Worm (Caenorhabditis elegans) whole organism, dauer: Measurements from ENCODE around the gene Y58A7A.2.

ENCODE experiments used
- unc-62 ChIP-seq: sonication (generic microtip); optimal IDR thresholded peaks from 2 replicates; lab custom pipeline; 2017; ENCODE audit warnings: missing biosample characterization, missing genetic modification reagents, missing genetic modification characterization

Gene Y58A7A.2

DNA sequence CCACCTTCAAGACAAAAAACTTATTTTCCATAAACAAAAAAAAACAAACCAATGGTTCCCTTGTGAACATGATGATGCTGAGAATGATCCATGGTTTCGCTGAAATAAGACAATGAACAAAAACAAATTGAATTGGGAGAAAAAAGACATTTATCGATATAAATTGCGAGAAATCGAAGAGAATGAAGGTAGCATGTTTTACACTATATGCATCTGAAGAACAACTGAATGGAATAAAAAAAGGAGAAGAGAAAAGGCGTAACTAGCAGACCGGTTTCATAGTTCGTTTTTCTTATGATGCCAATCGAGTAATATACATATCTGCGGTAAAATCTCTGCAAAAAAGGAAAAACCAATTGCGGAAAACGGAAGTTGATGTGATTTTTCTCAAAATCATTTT, 2.5 kb downstream of the Y58A7A.2 start, which contains the start of gene Y58A7A.1:
TSS of gene Y58A7A.1 (minus strand) at position 101 of the 400 bp plus-strand sequence.
- no peak for TF ChIP-seq unc-62 (GFP tag; lab: Kevin White, UChicago)

- TF ChIP-seq unc-62 (GFP tag; lab: Kevin White, UChicago) = no peak
Measured at ce11 chrV:5067390-5067789, 4.6 kb downstream of the Y58A7A.2 start.

- TF ChIP-seq unc-62 (GFP tag; lab: Kevin White, UChicago) = no peak
Measured at ce11 chrV:5064761-5065421, 7.1 kb downstream of the Y58A7A.2 start, which contains the start of gene mlk-1. Gene mlk-1, minus strand, starts transcription at chrV:5064811.

ce11 chrV:5053335-5053734, 18.6 kb downstream of the Y58A7A.2 start, which contains the start of gene cwp-4:
Gene cwp-4, plus strand, starts transcription at chrV:5053635.
- no peak for TF ChIP-seq unc-62 (GFP tag; lab: Kevin White, UChicago)

DNA sequence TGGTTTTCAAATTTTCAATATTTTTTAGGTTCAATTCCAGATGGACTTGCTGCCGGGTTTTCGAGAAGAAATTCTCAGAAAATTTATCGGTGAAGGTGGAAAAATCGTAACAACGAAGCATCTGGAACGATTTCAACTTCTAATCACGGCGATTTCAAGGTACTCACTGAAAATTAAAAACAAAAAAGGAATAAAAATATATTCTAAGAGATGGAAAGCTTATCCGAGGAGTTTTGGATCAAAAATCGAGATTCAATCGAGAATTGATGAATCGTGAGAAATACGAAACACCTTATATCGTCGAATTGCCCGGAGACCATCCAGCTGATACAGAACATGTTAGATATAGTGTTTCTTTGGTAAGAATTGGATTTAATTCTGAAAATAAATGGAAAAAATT, 19.7 kb downstream of the Y58A7A.2 start, which contains the start of gene K11D12.12:
TSS of gene K11D12.12 (plus strand) at position 29 of the 400 bp plus-strand sequence.
- no peak for TF ChIP-seq unc-62 (GFP tag; lab: Kevin White, UChicago)

DNA sequence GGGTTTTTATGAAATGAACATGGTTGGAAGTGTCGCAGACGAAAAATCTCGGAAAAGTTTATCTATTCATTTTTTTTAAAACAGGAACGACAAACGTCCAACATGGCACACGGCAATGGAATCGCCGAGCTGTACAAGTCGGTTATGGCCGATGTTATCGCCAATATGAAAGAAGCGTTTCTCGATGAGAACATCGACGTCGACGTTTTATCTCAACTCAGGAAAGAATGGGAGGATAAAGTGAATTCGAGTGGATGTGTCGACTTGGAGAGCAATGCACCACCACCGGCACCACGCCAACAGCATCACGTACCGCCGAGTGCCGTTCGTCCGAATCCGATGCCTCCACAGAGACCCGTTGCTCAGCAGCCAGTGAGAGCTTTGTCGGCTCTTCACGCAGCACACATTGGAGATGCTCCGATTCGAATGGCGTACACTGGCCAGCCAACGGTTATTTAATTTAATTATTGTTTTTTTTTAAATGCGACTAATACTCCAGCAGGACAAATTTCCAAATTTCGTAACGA, 21.8 kb downstream of the Y58A7A.2 start:
- TF ChIP-seq unc-62 (GFP tag; lab: Kevin White, UChicago) = no peak

ce11 chrV:5049333-5049942, 22.5 kb downstream of the Y58A7A.2 start, which contains the start of the genes pqn-51 and K11D12.14:
Gene pqn-51, plus strand, starts transcription at chrV:5049607.
Gene K11D12.14, plus strand, starts transcription at chrV:5049636.
- no peak for TF ChIP-seq unc-62 (GFP tag; lab: Kevin White, UChicago)

- TF ChIP-seq unc-62 (GFP tag; lab: Kevin White, UChicago) = no peak
Measured at ce11 chrV:5046558-5046957, 25.4 kb downstream of the Y58A7A.2 start.

DNA sequence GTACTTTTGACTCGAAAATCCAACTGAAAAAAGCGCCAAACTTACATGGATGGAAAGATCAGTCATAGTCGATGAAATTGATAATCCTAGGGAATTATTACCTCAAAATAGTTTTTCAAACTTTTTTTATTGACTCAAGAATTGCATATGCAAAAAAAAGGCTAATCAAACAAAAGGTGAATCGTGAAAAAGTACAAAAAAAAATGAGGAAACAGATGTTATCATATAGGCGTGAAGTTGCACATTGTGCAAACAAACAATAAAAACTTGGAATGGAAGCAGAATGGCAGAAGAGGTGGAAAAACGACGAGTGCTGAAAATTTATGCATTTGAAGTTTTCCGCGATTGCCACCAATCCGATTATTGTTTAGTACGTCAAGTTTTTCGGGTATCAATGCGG, 25.9 kb downstream of the Y58A7A.2 start, which contains the start of gene exc-14:
TSS of gene exc-14 (minus strand) at position 101 of the 400 bp plus-strand sequence.
- no peak for TF ChIP-seq unc-62 (GFP tag; lab: Kevin White, UChicago)

DNA sequence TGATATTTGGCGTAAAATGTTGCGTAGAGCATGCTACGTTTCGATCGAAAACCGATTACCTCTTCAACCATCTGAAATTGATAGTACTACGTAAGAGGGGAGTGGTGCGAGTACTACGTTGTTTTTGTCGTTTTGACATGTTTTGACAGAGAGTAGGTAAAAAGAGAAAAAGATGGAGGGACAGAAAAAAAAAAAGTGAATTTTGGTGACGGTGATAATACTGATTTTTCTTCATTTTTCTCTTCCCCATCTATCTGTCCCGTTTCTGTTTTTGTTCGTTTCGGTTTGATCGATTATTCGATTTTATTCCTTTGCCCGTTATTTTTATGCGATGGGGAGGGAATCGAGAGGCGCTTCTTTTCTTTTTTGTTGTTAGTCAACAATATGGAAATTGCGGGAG, 31.1 kb downstream of the Y58A7A.2 start, which contains the start of gene K11D12.8:
TSS of gene K11D12.8 (minus strand) at position 77 of the 400 bp plus-strand sequence.
- TF ChIP-seq unc-62 (GFP tag; lab: Kevin White, UChicago) = no peak

DNA sequence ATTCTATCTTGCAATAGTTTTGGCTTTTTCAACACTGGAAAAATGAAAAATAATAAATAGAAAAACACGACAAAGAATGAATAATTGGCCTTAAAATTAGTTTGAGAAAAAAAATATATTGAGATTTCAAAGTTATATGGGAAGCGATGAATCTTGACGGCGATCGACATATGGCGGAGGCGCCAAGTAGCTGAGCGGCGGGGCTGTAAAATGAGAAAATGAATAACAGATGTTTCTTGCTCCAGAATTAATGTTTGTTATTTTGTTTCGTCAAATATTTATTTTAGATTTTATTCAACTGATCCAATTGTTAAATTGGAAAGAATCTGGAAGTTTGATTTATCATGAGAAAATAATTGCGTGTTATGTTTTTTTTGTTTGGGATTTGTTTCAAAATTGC, 32.4 kb downstream of the Y58A7A.2 start, which contains the start of gene K11D12.11:
TSS of gene K11D12.11 (minus strand) at position 42 of the 400 bp plus-strand sequence.
- TF ChIP-seq unc-62 (GFP tag; lab: Kevin White, UChicago) = no peak

- no peak for TF ChIP-seq unc-62 (GFP tag; lab: Kevin White, UChicago)
Measured at ce11 chrV:5038449-5038848, 33.5 kb downstream of the Y58A7A.2 start.

DNA sequence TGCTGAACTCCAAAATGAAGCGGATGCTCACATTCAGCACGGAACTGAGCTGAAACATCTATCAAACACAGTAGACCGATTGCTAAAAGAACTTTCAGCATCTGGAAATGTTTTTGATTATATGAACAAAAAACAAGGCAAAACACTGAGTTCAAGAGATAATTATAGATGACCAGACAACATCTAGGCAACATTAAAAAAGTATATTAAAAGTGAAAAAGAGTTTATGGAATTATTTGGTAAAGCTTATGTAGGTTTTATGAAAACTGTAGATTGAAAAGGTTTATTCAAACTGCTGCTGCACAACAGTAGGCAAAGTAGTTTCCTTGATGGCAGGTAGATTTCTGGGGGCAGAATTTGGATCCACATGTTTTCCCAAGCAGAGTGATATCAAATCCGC, 35.6 kb downstream of the Y58A7A.2 start, which contains the start of gene K11D12.7:
TSS of gene K11D12.7 (minus strand) at position 101 of the 400 bp plus-strand sequence.
- TF ChIP-seq unc-62 (GFP tag; lab: Kevin White, UChicago) = no peak

DNA sequence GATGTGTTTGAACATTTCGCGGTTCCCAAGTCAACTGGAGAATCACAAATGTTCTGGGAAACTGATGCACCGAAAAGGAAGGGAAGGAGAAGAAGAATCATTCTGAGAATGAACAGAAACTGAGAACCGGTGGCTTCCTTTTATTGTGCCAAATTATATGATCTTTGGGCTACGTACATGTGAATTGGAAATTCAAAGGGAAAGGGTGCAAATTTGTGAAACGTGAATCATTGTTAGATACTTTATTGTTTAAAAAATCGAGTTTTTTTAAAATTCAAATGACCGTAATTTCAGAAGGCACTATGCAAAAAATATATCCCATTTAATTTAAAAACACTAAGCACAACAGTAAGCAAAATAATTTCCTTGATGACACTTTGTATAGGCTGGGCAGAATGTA, 36.9 kb downstream of the Y58A7A.2 start, which contains the start of gene K11D12.6:
TSS of gene K11D12.6 (minus strand) at position 101 of the 400 bp plus-strand sequence.
- TF ChIP-seq unc-62 (GFP tag; lab: Kevin White, UChicago) = no peak

ce11 chrV:5033099-5033498, 38.9 kb downstream of the Y58A7A.2 start, which contains the start of gene K11D12.13:
Gene K11D12.13, plus strand, starts transcription at chrV:5033399.
- no peak for TF ChIP-seq unc-62 (GFP tag; lab: Kevin White, UChicago)

ce11 chrV:5032176-5032575, 39.8 kb downstream of the Y58A7A.2 start:
- TF ChIP-seq unc-62 (GFP tag; lab: Kevin White, UChicago) = no peak
